Worm (Caenorhabditis elegans) whole organism, L2 larva: ENCODE data around the gene sod-4.

Experiments used
- ceh-16 ChIP-seq: fragments of 150-350 bp; optimal IDR thresholded peaks from 2 replicates; lab custom pipeline; 2014; ENCODE audit warnings: missing biosample characterization, missing genetic modification characterization
- ceh-82 ChIP-seq: fragments of 150-350 bp; optimal IDR thresholded peaks from 2 replicates; lab custom pipeline; 2014; ENCODE audit warnings: missing biosample characterization, missing genetic modification characterization
- lin-13 ChIP-seq: fragments of 150-350 bp; optimal IDR thresholded peaks from 2 replicates; lab custom pipeline; 2014; ENCODE audit warnings: missing biosample characterization, missing genetic modification reagents, missing genetic modification characterization
- lsy-2 ChIP-seq, 2 experiments: fragments of 150-350 bp in 1 of 2; sonication (generic microtip) in 1 of 2; optimal IDR thresholded peaks; 2 replicates each; lab custom pipeline; 2014 to 2017; ENCODE audit warnings: missing biosample characterization in 2 of 2, missing genetic modification characterization in 2 of 2
- mdl-1 ChIP-seq, 2 experiments: fragments of 150-350 bp in 1 of 2; sonication (generic microtip) in 1 of 2; optimal IDR thresholded peaks; 2 replicates each; lab custom pipeline; 2017; ENCODE audit warnings: missing biosample characterization in 2 of 2, missing genetic modification characterization in 2 of 2
- nhr-6 ChIP-seq: fragments of 150-350 bp; optimal IDR thresholded peaks from 2 replicates; lab custom pipeline; 2014; ENCODE audit warnings: missing biosample characterization, missing genetic modification characterization
- skn-1 ChIP-seq: sonication (generic microtip); optimal IDR thresholded peaks from 2 replicates; lab custom pipeline; 2017; ENCODE audit warnings: missing biosample characterization, missing genetic modification characterization
- zag-1 ChIP-seq: fragments of 150-350 bp; optimal IDR thresholded peaks from 2 replicates; lab custom pipeline; 2014; ENCODE audit warnings: missing biosample characterization, missing genetic modification characterization
- ztf-11 ChIP-seq: sonication (generic microtip); optimal IDR thresholded peaks from 2 replicates; lab custom pipeline; 2017; ENCODE audit warnings: missing biosample characterization, missing genetic modification characterization

ce11 chrIII:9465865-9466264 lies 34.3 kb downstream of the sod-4 start, which contains the start of gene B0464.6:
- no peak for TF ChIP-seq zag-1 (tag; lab: Kevin White, UChicago)
- TF ChIP-seq mdl-1 (tag; optimal IDR thresholded peaks at IDR 0.05; lab: Kevin White, UChicago) = no peak
- TF ChIP-seq lin-13 (GFP tag; lab: Kevin White, UChicago) = no peak
- TF ChIP-seq ceh-82 (tag; lab: Kevin White, UChicago) = no peak
- TF ChIP-seq ceh-16 (tag; lab: Kevin White, UChicago) = no peak
- TF ChIP-seq lsy-2 (tag; optimal IDR thresholded peaks at IDR 0.05; lab: Kevin White, UChicago) = no peak
- TF ChIP-seq nhr-6 = no peak
- TF ChIP-seq skn-1 (tag; lab: Kevin White, UChicago) = no peak
- no peak for TF ChIP-seq ztf-11 (tag; lab: Kevin White, UChicago)
